Worm (Caenorhabditis elegans): ENCODE measurements around the gene C08E3.13.

DNA sequence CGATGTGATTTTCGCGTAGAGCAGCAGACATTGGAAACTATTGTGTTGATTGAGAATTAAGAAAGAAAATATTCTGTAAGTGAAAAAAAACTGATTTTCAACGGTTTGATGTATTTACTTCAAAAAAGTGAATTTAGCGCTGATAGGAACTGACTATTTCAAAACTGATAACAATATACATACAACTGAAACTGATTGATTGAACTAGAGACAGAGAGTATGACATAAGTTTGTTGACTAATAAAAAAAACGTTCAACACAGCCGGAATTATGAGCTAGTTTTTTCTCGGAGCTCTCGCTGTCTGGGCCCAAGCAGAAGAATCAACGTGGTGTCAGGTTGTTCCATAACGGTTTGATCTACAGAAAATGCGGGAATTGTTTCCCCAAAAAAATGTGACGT, 18.1 kb downstream of the C08E3.13 start, which contains the start of gene fbxa-164:
- TF ChIP-seq ama-1 (optimal IDR thresholded peaks at IDR 0.05) (no peak), nhr-12 (tag; optimal IDR thresholded peaks at IDR 0.05) (no peak), skn-1 (tag; optimal IDR thresholded peaks at IDR 0.05) (no peak), daf-12 (tag; optimal IDR thresholded peaks at IDR 0.05) (no peak), pha-4 (tag; optimal IDR thresholded peaks at IDR 0.05) (peak; percentile 11), nhr-11 (tag; optimal IDR thresholded peaks at IDR 0.05) (no peak), nhr-237 (tag; optimal IDR thresholded peaks at IDR 0.05) (no peak)

Data from whole organism, L3 larva.